Worm (Caenorhabditis elegans) whole organism, early embryonic: ENCODE measurements around the gene gsp-2.

Experiments used
- B0310.2 ChIP-seq: sonication (generic microtip); optimal IDR thresholded peaks from 2 replicates; lab custom pipeline; 2016; ENCODE audit warnings: mild to moderate bottlenecking, missing genetic modification characterization, missing compliant biosample characterization
- F13C5.2 ChIP-seq: sonication (generic microtip); optimal IDR thresholded peaks from 2 replicates; lab custom pipeline; 2017; ENCODE audit warnings: mild to moderate bottlenecking, missing genetic modification characterization, inconsistent platforms, missing compliant biosample characterization
- ama-1 ChIP-seq: fragments of 150-350 bp; optimal IDR thresholded peaks from 2 replicates; lab custom pipeline; 2014
- ceh-13 ChIP-seq: fragments of 200-800 bp; sonication (Bioruptor generic); optimal IDR thresholded peaks from 2 replicates; lab custom pipeline; 2018; ENCODE audit warnings: mild to moderate bottlenecking, missing genetic modification characterization, missing compliant biosample characterization
- ceh-36 ChIP-seq: sonication (generic microtip); optimal IDR thresholded peaks from 2 replicates; lab custom pipeline; 2016; ENCODE audit warnings: missing genetic modification characterization, inconsistent platforms, missing compliant biosample characterization
- ets-7 ChIP-seq: sonication (generic microtip); optimal IDR thresholded peaks from 2 replicates; lab custom pipeline; 2016; ENCODE audit warnings: missing genotype, missing genetic modification characterization, missing compliant biosample characterization
- flt-1 ChIP-seq: fragments of 200-800 bp; sonication (Bioruptor generic); IDR thresholded peaks from 2 replicates; pipeline ENCODE4 v1.3.6; 2022; ENCODE audit warnings: missing genetic modification characterization, missing compliant biosample characterization
- hmbx-1 ChIP-seq: sonication (generic microtip); optimal IDR thresholded peaks from 2 replicates; lab custom pipeline; 2016; ENCODE audit warnings: mild to moderate bottlenecking, missing genetic modification characterization, missing compliant biosample characterization
- pes-1 ChIP-seq: fragments of 200-800 bp; sonication (Bioruptor generic); IDR thresholded peaks from 2 replicates; pipeline ENCODE4 v1.3.6; 2022; ENCODE audit warnings: missing genetic modification reagents, missing genetic modification characterization, missing compliant biosample characterization
- scrt-1 ChIP-seq: fragments of 200-800 bp; sonication (Bioruptor generic); IDR thresholded peaks from 2 replicates; pipeline ENCODE4 v1.3.6; 2022; ENCODE audit warnings: missing genetic modification characterization, missing compliant biosample characterization
- tbx-37 ChIP-seq: fragments of 200-800 bp; sonication (Bioruptor generic); conservative IDR thresholded peaks from 2 replicates; pipeline ENCODE4 v1.3.6; 2022; ENCODE audit warnings: missing genetic modification reagents, missing genetic modification characterization, missing compliant biosample characterization
- tra-4 ChIP-seq: sonication (generic microtip); optimal IDR thresholded peaks from 2 replicates; lab custom pipeline; 2017; ENCODE audit warnings: missing genetic modification characterization, missing compliant biosample characterization

gsp-2 gene

ce11 chrIII:7386539-7386938 is 50.2 kb downstream of the gsp-2 start:
- peak; percentile 44; the same call in 1 of the 2 replicates for TF ChIP-seq pes-1 (GFP tag; lab: Robert Waterston, UW)

- no peak for TF ChIP-seq B0310.2 (tag; lab: Kevin White, UChicago)
- TF ChIP-seq ceh-13 (GFP tag; lab: Kevin White, UChicago), result no peak
- TF ChIP-seq ets-7 (tag; lab: Kevin White, UChicago), result no peak
- TF ChIP-seq flt-1 (GFP tag; lab: Robert Waterston, UW), result no peak
- TF ChIP-seq ama-1 (lab: Kevin White, UChicago), result no peak
- no peak for TF ChIP-seq scrt-1 (GFP tag; lab: Robert Waterston, UW)
- TF ChIP-seq hmbx-1 (tag; lab: Kevin White, UChicago), result no peak
- TF ChIP-seq tbx-37 (GFP tag; lab: Robert Waterston, UW), result no peak
- TF ChIP-seq tra-4 (tag; lab: Kevin White, UChicago), result no peak
- no peak for TF ChIP-seq ceh-36 (tag; lab: Kevin White, UChicago)
- TF ChIP-seq F13C5.2, result no peak
Measured at ce11 chrIII:7387359-7387758, 51.0 kb downstream of the gsp-2 start.
